Worm (Caenorhabditis elegans) whole organism, early embryonic: ENCODE measurements around the gene rol-3.

Experiments used
- B0310.2 ChIP-seq: sonication (generic microtip); optimal IDR thresholded peaks from 2 replicates; lab custom pipeline; 2016; ENCODE audit warnings: mild to moderate bottlenecking, missing genetic modification characterization, missing compliant biosample characterization
- ceh-13 ChIP-seq: fragments of 200-800 bp; sonication (Bioruptor generic); optimal IDR thresholded peaks from 2 replicates; lab custom pipeline; 2018; ENCODE audit warnings: mild to moderate bottlenecking, missing genetic modification characterization, missing compliant biosample characterization

- TF ChIP-seq ceh-13 (GFP tag; lab: Kevin White, UChicago) = no peak
- no peak for TF ChIP-seq B0310.2 (tag; lab: Kevin White, UChicago)
These were observed 54.8 kb downstream of the rol-3 start, which contains the start of gene srp-8 for ce11 chrV:8183384-8183783.
